Fruit fly (Drosophila melanogaster) whole organism, embryonic: ENCODE measurements around the gene CG7565.
A peak's percentile ranks its signal among the peaks of the same experiment; 100 is the strongest.

Experiments
- BEAF-32 ChIP-seq: fragments of 200-800 bp; sonication (Bioruptor generic); optimal IDR thresholded peaks from 3 replicates; lab custom pipeline; 2017; ENCODE audit warnings: missing biosample characterization, missing genetic modification characterization, mild to moderate bottlenecking, moderate library complexity, missing genetic modification reagents
- CG11456 ChIP-seq: fragments of 200-800 bp; sonication (Bioruptor generic); IDR thresholded peaks from 3 replicates; pipeline ENCODE4 v1.3.6; 2022; ENCODE audit warnings: missing biosample characterization, missing genetic modification characterization
- CG14014 ChIP-seq: fragments of 200-800 bp; sonication (Bioruptor generic); IDR thresholded peaks from 2 replicates; pipeline ENCODE4 v1.3.6; 2022; ENCODE audit warnings: missing biosample characterization, missing genetic modification characterization
- CG14050 ChIP-seq: fragments of 200-800 bp; sonication (Bioruptor generic); IDR thresholded peaks from 3 replicates; pipeline ENCODE4 v1.3.6; 2022; ENCODE audit warnings: missing biosample characterization, missing genetic modification characterization
- CG14965 ChIP-seq: fragments of 200-800 bp; sonication (Bioruptor generic); optimal IDR thresholded peaks from 2 replicates; lab custom pipeline; 2016; ENCODE audit warnings: missing biosample characterization, missing genetic modification characterization, borderline replicate concordance
- CG15011 ChIP-seq: fragments of 200-800 bp; sonication (Bioruptor generic); optimal IDR thresholded peaks from 3 replicates; lab custom pipeline; 2018; ENCODE audit warnings: missing biosample characterization, mild to moderate bottlenecking, missing genetic modification characterization
- CG15479 ChIP-seq: fragments of 200-800 bp; sonication (Bioruptor generic); optimal IDR thresholded peaks from 3 replicates; lab custom pipeline; 2019; ENCODE audit warnings: missing biosample characterization, mild to moderate bottlenecking, missing genetic modification characterization, moderate library complexity
- CG17612 ChIP-seq: fragments of 200-800 bp; sonication (Bioruptor generic); IDR thresholded peaks from 2 replicates; pipeline ENCODE4 v1.3.6; 2022; ENCODE audit warnings: missing biosample characterization, missing genetic modification characterization
- CG18599 ChIP-seq: fragments of 200-800 bp; sonication (Bioruptor generic); optimal IDR thresholded peaks from 3 replicates; lab custom pipeline; 2017; ENCODE audit warnings: missing biosample characterization, missing genetic modification characterization, mild to moderate bottlenecking, moderate library complexity, missing genetic modification reagents
- CG2199 ChIP-seq: fragments of 200-800 bp; sonication (Bioruptor generic); IDR thresholded peaks from 3 replicates; pipeline ENCODE4 v1.3.6; 2022; ENCODE audit warnings: missing biosample characterization, missing genetic modification characterization
- CG2712 ChIP-seq: fragments of 200-800 bp; optimal IDR thresholded peaks from 3 replicates; lab custom pipeline; 2019; ENCODE audit warnings: missing biosample characterization, mild to moderate bottlenecking, missing genetic modification characterization, moderate library complexity
- CG30431 ChIP-seq: fragments of 200-800 bp; sonication (Bioruptor generic); optimal IDR thresholded peaks from 2 replicates; lab custom pipeline; 2017; ENCODE audit warnings: missing biosample characterization, missing genetic modification characterization
- CG3407 ChIP-seq: fragments of 200-800 bp; sonication (Bioruptor generic); optimal IDR thresholded peaks from 2 replicates; lab custom pipeline; 2018; ENCODE audit warnings: missing biosample characterization, mild to moderate bottlenecking, missing genetic modification characterization
- CG6654 ChIP-seq: fragments of 200-800 bp; sonication (Bioruptor generic); optimal IDR thresholded peaks from 2 replicates; lab custom pipeline; 2017; ENCODE audit warnings: missing biosample characterization, mild to moderate bottlenecking, missing genetic modification characterization
- CG7745 ChIP-seq: fragments of 200-800 bp; sonication (Bioruptor generic); optimal IDR thresholded peaks from 2 replicates; lab custom pipeline; 2018; ENCODE audit warnings: missing biosample characterization, mild to moderate bottlenecking, missing genetic modification characterization, moderate library complexity
- CG8359 ChIP-seq: fragments of 200-800 bp; sonication (Bioruptor generic); optimal IDR thresholded peaks from 2 replicates; lab custom pipeline; 2017; ENCODE audit warnings: missing biosample characterization, mild to moderate bottlenecking, missing genetic modification characterization, borderline replicate concordance
- Dp ChIP-seq: fragments of 200-800 bp; sonication (Bioruptor generic); optimal IDR thresholded peaks from 2 replicates; lab custom pipeline; 2018; ENCODE audit warnings: missing biosample characterization, mild to moderate bottlenecking, missing genetic modification characterization, moderate library complexity
- Gug ChIP-seq: fragments of 200-800 bp; sonication (Bioruptor generic); IDR thresholded peaks from 4 replicates; pipeline ENCODE4 v1.3.6; 2022; ENCODE audit warnings: missing biosample characterization, missing genetic modification characterization
- HmgD ChIP-seq: fragments of 200-800 bp; sonication (Bioruptor generic); optimal IDR thresholded peaks from 3 replicates; lab custom pipeline; 2016; ENCODE audit warnings: missing biosample characterization, missing genetic modification characterization
- Lpt ChIP-seq: fragments of >200 bp; optimal IDR thresholded peaks from 2 replicates; lab custom pipeline; 2018; ENCODE audit warnings: missing biosample characterization, missing genetic modification characterization
- MESR4 ChIP-seq: fragments of 200-800 bp; sonication (Bioruptor generic); optimal IDR thresholded peaks from 2 replicates; lab custom pipeline; 2018; ENCODE audit warnings: missing biosample characterization, mild to moderate bottlenecking, missing genetic modification characterization, moderate library complexity
- Mad ChIP-seq: fragments of 200-800 bp; sonication (Bioruptor generic); optimal IDR thresholded peaks from 2 replicates; lab custom pipeline; 2016; ENCODE audit warnings: missing biosample characterization, missing genetic modification characterization
- Oaz ChIP-seq: fragments of 200-800 bp; sonication (Bioruptor generic); IDR thresholded peaks from 2 replicates; pipeline ENCODE4 v1.3.6; 2022; ENCODE audit warnings: missing biosample characterization, missing genetic modification characterization
- Sin3A ChIP-seq: fragments of >200 bp; optimal IDR thresholded peaks from 2 replicates; lab custom pipeline; 2018
- TFAM ChIP-seq: fragments of 200-800 bp; sonication (Bioruptor generic); optimal IDR thresholded peaks from 2 replicates; lab custom pipeline; 2017; ENCODE audit warnings: missing biosample characterization, missing genetic modification characterization, inconsistent platforms
- Taf1 ChIP-seq: fragments of 200-800 bp; sonication (Bioruptor generic); IDR thresholded peaks from 2 replicates; pipeline ENCODE4 v1.3.6; 2022; ENCODE audit warnings: missing biosample characterization, missing genetic modification characterization
- Trl ChIP-seq, 3 experiments: fragments of >200 bp in 2 of 3; fragments of 200-800 bp in 1 of 3; sonication (Bioruptor generic) in 1 of 3; optimal IDR thresholded peaks; 2 replicates in 1 of 3; 3 replicates in 2 of 3; lab custom pipeline; 2016 to 2017; ENCODE audit warnings: missing biosample characterization in 1 of 3, missing genetic modification characterization in 1 of 3
- Xrp1 ChIP-seq: fragments of 200-800 bp; sonication (Bioruptor generic); IDR thresholded peaks from 2 replicates; pipeline ENCODE4 v1.3.6; 2022; ENCODE audit warnings: missing biosample characterization, missing genetic modification characterization
- croc ChIP-seq: fragments of 200-800 bp; sonication (Bioruptor generic); conservative IDR thresholded peaks from 3 replicates; pipeline ENCODE4 v1.3.6; 2022; ENCODE audit warnings: missing biosample characterization, missing genetic modification characterization
- danr ChIP-seq: fragments of 200-800 bp; sonication (Bioruptor generic); IDR thresholded peaks from 2 replicates; pipeline ENCODE4 v1.3.6; 2022; ENCODE audit warnings: missing biosample characterization, missing genetic modification characterization
- eve ChIP-seq, 2 experiments: fragments of >200 bp; optimal IDR thresholded peaks; 2 replicates each; lab custom pipeline; 2017; ENCODE audit warnings: missing biosample characterization in 2 of 2, missing genetic modification characterization in 2 of 2
- exex ChIP-seq: fragments of 200-800 bp; sonication (Bioruptor generic); optimal IDR thresholded peaks from 4 replicates; lab custom pipeline; 2018; ENCODE audit warnings: missing biosample characterization, mild to moderate bottlenecking, missing genetic modification characterization, moderate library complexity
- fd64A ChIP-seq: fragments of 200-800 bp; sonication (Bioruptor generic); optimal IDR thresholded peaks from 3 replicates; lab custom pipeline; 2018; ENCODE audit warnings: missing biosample characterization, mild to moderate bottlenecking, missing genetic modification characterization
- fu2 ChIP-seq: fragments of 200-800 bp; sonication (Bioruptor generic); optimal IDR thresholded peaks from 2 replicates; lab custom pipeline; 2016; ENCODE audit warnings: missing biosample characterization, missing genetic modification characterization
- gem ChIP-seq: fragments of 200-800 bp; sonication (Bioruptor generic); optimal IDR thresholded peaks from 2 replicates; lab custom pipeline; 2019; ENCODE audit warnings: missing biosample characterization, mild to moderate bottlenecking, missing genetic modification characterization, moderate library complexity
- hbn ChIP-seq: fragments of 200-800 bp; sonication (Bioruptor generic); IDR thresholded peaks from 2 replicates; pipeline ENCODE4 v1.3.6; 2022; ENCODE audit warnings: missing biosample characterization, missing genetic modification characterization; ENCODE audit not compliant: partially characterized antibody
- her ChIP-seq: fragments of 200-800 bp; sonication (Bioruptor generic); optimal IDR thresholded peaks from 2 replicates; lab custom pipeline; 2016; ENCODE audit warnings: missing biosample characterization, missing genetic modification characterization
- nau ChIP-seq: fragments of 200-800 bp; sonication (Bioruptor generic); optimal IDR thresholded peaks from 3 replicates; lab custom pipeline; 2017; ENCODE audit warnings: missing biosample characterization, mild to moderate bottlenecking, missing genetic modification characterization, missing genetic modification reagents
- phol ChIP-seq: fragments of 200-800 bp; sonication (Bioruptor generic); optimal IDR thresholded peaks from 3 replicates; lab custom pipeline; 2018; ENCODE audit warnings: missing biosample characterization, mild to moderate bottlenecking, missing genetic modification characterization, moderate library complexity
- pnt ChIP-seq: fragments of 200-800 bp; sonication (Bioruptor generic); optimal IDR thresholded peaks from 3 replicates; lab custom pipeline; 2016; ENCODE audit warnings: missing biosample characterization, missing genetic modification characterization
- row ChIP-seq: fragments of 200-800 bp; sonication (Bioruptor generic); IDR thresholded peaks from 3 replicates; pipeline ENCODE4 v1.3.6; 2022; ENCODE audit warnings: missing biosample characterization, missing genetic modification characterization
- sc ChIP-seq, 3 experiments: fragments of >200 bp in 2 of 3; fragments of 200-800 bp in 1 of 3; sonication (Bioruptor generic) in 1 of 3; optimal IDR thresholded peaks; 2 replicates in 2 of 3; 3 replicates in 1 of 3; lab custom pipeline; 2017; ENCODE audit warnings: mild to moderate bottlenecking in 1 of 3, missing biosample characterization in 1 of 3, missing genetic modification characterization in 1 of 3, missing genetic modification reagents in 1 of 3
- slbo ChIP-seq: fragments of 200-800 bp; sonication (Bioruptor generic); IDR thresholded peaks from 2 replicates; pipeline ENCODE4 v1.3.6; 2022; ENCODE audit warnings: missing biosample characterization, missing genetic modification characterization
- ssp ChIP-seq: fragments of 200-800 bp; sonication (Bioruptor generic); IDR thresholded peaks from 2 replicates; pipeline ENCODE4 v1.3.6; 2022; ENCODE audit warnings: missing biosample characterization, missing genetic modification characterization
- vfl ChIP-seq: fragments of 200-800 bp; sonication (Bioruptor generic); optimal IDR thresholded peaks from 2 replicates; lab custom pipeline; 2016; ENCODE audit warnings: missing biosample characterization, missing genetic modification characterization
- vnd ChIP-seq: fragments of 200-800 bp; sonication (Bioruptor generic); IDR thresholded peaks from 3 replicates; pipeline ENCODE4 v1.3.6; 2022; ENCODE audit warnings: missing biosample characterization, missing genetic modification characterization; ENCODE audit not compliant: partially characterized antibody
- vvl ChIP-seq: fragments of 200-800 bp; sonication (Bioruptor generic); IDR thresholded peaks from 2 replicates; pipeline ENCODE4 v1.3.6; 2022; ENCODE audit warnings: missing biosample characterization, missing genetic modification characterization
- yki ChIP-seq: fragments of >200 bp; optimal IDR thresholded peaks from 3 replicates; lab custom pipeline; 2018
- z ChIP-seq: fragments of 200-800 bp; sonication (Bioruptor generic); IDR thresholded peaks from 3 replicates; pipeline ENCODE4 v1.3.6; 2022; ENCODE audit warnings: missing biosample characterization, missing genetic modification characterization

CG7565 gene

DNA sequence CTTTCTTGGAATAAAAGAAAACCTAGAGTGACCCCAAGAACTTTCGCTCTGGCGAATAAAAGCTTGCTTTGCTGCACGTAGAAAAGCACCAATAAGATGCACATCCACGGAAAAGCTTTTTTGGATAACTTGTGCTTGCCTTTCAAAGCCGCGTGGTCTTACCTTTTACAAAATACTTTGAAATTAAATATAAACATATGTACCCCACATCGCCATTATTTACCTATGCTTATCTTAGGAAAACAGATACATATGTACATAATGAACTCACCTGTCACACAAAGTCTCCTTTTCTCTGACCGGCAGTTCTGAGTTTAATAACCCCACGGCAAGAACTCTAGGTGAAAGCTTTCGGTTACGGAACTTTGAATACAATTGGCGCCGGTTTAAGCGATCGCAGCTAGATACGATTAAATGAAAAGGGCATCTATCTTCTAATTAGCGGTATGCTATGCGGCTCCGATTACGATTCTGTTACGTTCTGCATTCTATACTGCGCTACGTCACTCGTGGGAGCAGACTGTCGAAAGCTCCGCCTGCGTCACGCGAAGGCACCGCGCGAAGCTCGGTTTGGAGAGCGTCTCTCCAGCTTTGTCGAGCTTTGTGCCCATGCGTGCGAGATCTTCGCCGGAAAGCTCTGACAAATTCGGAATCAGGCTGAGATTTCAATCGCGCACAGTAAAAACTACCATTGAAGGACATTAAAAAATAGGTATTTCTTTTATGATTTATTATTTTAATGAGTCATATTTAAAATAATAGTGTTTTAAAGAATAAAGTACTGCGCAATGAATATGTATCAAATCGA lies 33.2 kb downstream of the CG7565 start, which contains the start of gene bip1:
Gene bip1, minus strand, starts transcription at position 524 of the 808 bp plus-strand sequence.
- TF ChIP-seq BEAF-32 (GFP tag; lab: Kevin White, UChicago) (no peak), yki (lab: Kevin White, UChicago) (no peak), sc (optimal IDR thresholded peaks at IDR 0.05; lab: Kevin White, UChicago) (no peak), sc (GFP tag; optimal IDR thresholded peaks at IDR 0.05; lab: Kevin White, UChicago) (no peak), HmgD (GFP tag; lab: Kevin White, UChicago) (no peak), Xrp1 (GFP tag; lab: Robert Waterston, UW) (peak; percentile 39; the same call in 1 of the 2 replicates), fu2 (GFP tag; lab: Kevin White, UChicago) (no peak), ssp (GFP tag; lab: Robert Waterston, UW) (no peak), CG15479 (GFP tag; lab: Kevin White, UChicago) (no peak), vvl (peak; percentile 33; the same call in 1 of the 2 replicates), gem (peak; percentile 30), MESR4 (GFP tag; lab: Kevin White, UChicago) (no peak), Gug (GFP tag; lab: Robert Waterston, UW) (no peak), phol (no peak), CG14050 (no peak), Dp (GFP tag; lab: Kevin White, UChicago) (peak; percentile 0), vnd (no peak), eve (GFP tag; optimal IDR thresholded peaks at IDR 0.05; lab: Kevin White, UChicago) (peak in 1 of 2 experiments; percentile 76), CG6654 (no peak), CG2712 (no peak), Oaz (GFP tag; lab: Robert Waterston, UW) (no peak), Mad (GFP tag; lab: Kevin White, UChicago) (no peak), TFAM (GFP tag; lab: Kevin White, UChicago) (no peak), exex (peak; percentile 37), CG30431 (GFP tag; lab: Kevin White, UChicago) (no peak), CG18599 (GFP tag; lab: Kevin White, UChicago) (peak; percentile 44), nau (GFP tag; lab: Kevin White, UChicago) (peak; percentile 24), CG3407 (peak; percentile 25), CG11456 (GFP tag; lab: Robert Waterston, UW) (no peak), her (no peak), CG8359 (no peak), Sin3A (no peak), CG7745 (peak; percentile 68), slbo (GFP tag; lab: Robert Waterston, UW) (no peak), fd64A (GFP tag; lab: Kevin White, UChicago) (peak; percentile 56), Lpt (GFP tag; lab: Kevin White, UChicago) (no peak), danr (no peak), CG2199 (GFP tag; lab: Robert Waterston, UW) (no peak), vfl (GFP tag; lab: Kevin White, UChicago) (no peak), CG15011 (GFP tag; lab: Kevin White, UChicago) (peak; percentile 5), row (GFP tag; lab: Robert Waterston, UW) (peak; percentile 45; the same call in 1 of the 3 replicates), hbn (GFP tag; lab: Robert Waterston, UW) (no peak), pnt (GFP tag; lab: Kevin White, UChicago) (no peak), Taf1 (GFP tag; lab: Robert Waterston, UW) (no peak), CG17612 (GFP tag; lab: Robert Waterston, UW) (no peak), croc (GFP tag; lab: Robert Waterston, UW) (no peak), Trl (optimal IDR thresholded peaks at IDR 0.05; lab: Kevin White, UChicago) (peak; percentile 18 to 24), Trl (GFP tag; optimal IDR thresholded peaks at IDR 0.05; lab: Kevin White, UChicago) (no peak), z (GFP tag; lab: Robert Waterston, UW) (no peak), CG14014 (GFP tag; lab: Robert Waterston, UW) (peak; percentile 15; the same call in 1 of the 2 replicates), CG14965 (GFP tag; lab: Kevin White, UChicago) (no peak)
